Fruit fly (Drosophila melanogaster): ENCODE data around the gene pn.

pn gene

DNA sequence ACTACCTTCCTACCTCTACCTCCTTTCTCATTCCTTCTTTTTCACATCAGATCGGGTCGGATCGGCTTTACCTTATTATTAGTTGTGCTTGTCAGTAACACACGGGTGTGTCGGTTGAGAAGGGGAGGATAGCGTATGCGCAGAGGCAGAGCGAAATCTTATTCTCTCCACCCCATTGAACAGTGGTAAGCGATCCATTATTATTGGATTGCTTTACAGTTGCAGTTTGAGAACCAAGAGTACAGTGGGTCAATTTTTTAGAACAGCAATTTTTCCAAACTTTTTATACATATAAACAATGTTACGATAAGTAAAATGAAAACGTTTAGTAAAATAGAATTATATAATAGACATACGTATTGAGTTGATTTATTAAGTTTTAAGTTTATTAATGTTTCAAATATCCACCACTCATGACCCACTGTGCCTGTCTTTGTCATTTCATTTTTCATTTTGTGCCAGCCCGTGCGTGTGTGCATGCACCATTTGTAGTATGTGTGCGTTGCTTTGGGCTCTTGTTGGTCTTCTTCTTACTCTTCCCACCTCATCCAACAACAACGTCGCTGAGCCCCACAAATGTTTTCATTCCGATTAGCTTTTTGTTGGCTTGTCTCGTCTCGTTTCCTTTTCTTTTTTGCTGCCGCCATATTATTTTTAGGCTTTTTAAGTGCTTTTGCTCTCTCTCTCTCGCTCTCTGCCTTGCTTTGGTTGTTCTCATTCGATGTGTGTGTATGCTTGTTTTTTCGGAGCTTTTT lies 43.2 kb upstream of the pn start (continued):
- TF ChIP-seq Med (GFP tag): peak; percentile 98
- peak; percentile 73 for TF ChIP-seq p53 (GFP tag; optimal IDR thresholded peaks at IDR 0.05)
- 0 out of 2 replicates have a peak, but pooled peaks have one; percentile 5 for TF ChIP-seq amos (GFP tag; IDR thresholded peaks at IDR 0.05; ENCODE audit: partially characterized antibody)
- TF ChIP-seq Fer1 (GFP tag; optimal IDR thresholded peaks at IDR 0.05): peak; percentile 100
- peak; percentile 99 for TF ChIP-seq CG12219 (GFP tag; optimal IDR thresholded peaks at IDR 0.05)
- TF ChIP-seq dati (GFP tag; IDR thresholded peaks at IDR 0.05): peak; percentile 95
- TF ChIP-seq CG9797 (GFP tag; optimal IDR thresholded peaks at IDR 0.05): peak; percentile 17
- TF ChIP-seq CG30431 (GFP tag; optimal IDR thresholded peaks at IDR 0.05): peak; percentile 98
- TF ChIP-seq CG8089 (GFP tag; optimal IDR thresholded peaks at IDR 0.05): peak; percentile 79
- peak; percentile 99 for TF ChIP-seq CG14014 (GFP tag; IDR thresholded peaks at IDR 0.05)
- peak; percentile 96 for TF ChIP-seq Rx (GFP tag; IDR thresholded peaks at IDR 0.05)
- peak; percentile 79 for TF ChIP-seq bab2 (GFP tag; optimal IDR thresholded peaks at IDR 0.05)
- TF ChIP-seq CG4282 (GFP tag; optimal IDR thresholded peaks at IDR 0.05): peak; percentile 91
- TF ChIP-seq HLH4C (GFP tag; IDR thresholded peaks at IDR 0.05; ENCODE audit: partially characterized antibody): peak; percentile 69; the same call in 2 of the 3 replicates
- peak; percentile 97 for TF ChIP-seq CG31388 (GFP tag; optimal IDR thresholded peaks at IDR 0.05)
- TF ChIP-seq jumu (GFP tag; optimal IDR thresholded peaks at IDR 0.05): peak; percentile 92
- TF ChIP-seq CG9437 (GFP tag; optimal IDR thresholded peaks at IDR 0.05): peak; percentile 93
- peak; percentile 98 for TF ChIP-seq CG17328 (GFP tag; IDR thresholded peaks at IDR 0.05)
- TF ChIP-seq ham (GFP tag; IDR thresholded peaks at IDR 0.05): peak; percentile 94
- peak; percentile 79 for TF ChIP-seq CTCF (GFP tag; optimal IDR thresholded peaks at IDR 0.05)
- TF ChIP-seq lmd (GFP tag; IDR thresholded peaks at IDR 0.05): peak; percentile 99
- peak; percentile 99 for TF ChIP-seq CG1529 (GFP tag; optimal IDR thresholded peaks at IDR 0.05)
- TF ChIP-seq ewg (GFP tag; optimal IDR thresholded peaks at IDR 0.05): peak; percentile 96
- peak; percentile 80 for TF ChIP-seq pb (GFP tag; optimal IDR thresholded peaks at IDR 0.05)
- TF ChIP-seq Gug (GFP tag; IDR thresholded peaks at IDR 0.05): peak; percentile 97
- TF ChIP-seq CG7357 (GFP tag; IDR thresholded peaks at IDR 0.05): peak; percentile 96
- peak; percentile 80 for TF ChIP-seq CG10321 (GFP tag; IDR thresholded peaks at IDR 0.05)
- peak; percentile 99 for TF ChIP-seq Sox100B (GFP tag; optimal IDR thresholded peaks at IDR 0.05)
- peak; percentile 85 for TF ChIP-seq Antp (GFP tag; optimal IDR thresholded peaks at IDR 0.05)
- peak; percentile 59 for TF ChIP-seq sna (GFP tag; IDR thresholded peaks at IDR 0.05; ENCODE audit: partially characterized antibody)
- TF ChIP-seq CG5245 (GFP tag; optimal IDR thresholded peaks at IDR 0.05): peak; percentile 97
- peak; percentile 98 for TF ChIP-seq CG14441 (GFP tag; IDR thresholded peaks at IDR 0.05)
- peak; percentile 99 for TF ChIP-seq dysf (GFP tag; IDR thresholded peaks at IDR 0.05)
- TF ChIP-seq bcd (GFP tag; optimal IDR thresholded peaks at IDR 0.05): peak; percentile 99
- TF ChIP-seq tgo (GFP tag; IDR thresholded peaks at IDR 0.05): peak; percentile 99
- TF ChIP-seq ATbp (GFP tag; optimal IDR thresholded peaks at IDR 0.05): peak; percentile 98
- TF ChIP-seq Eip74EF (GFP tag; optimal IDR thresholded peaks at IDR 0.05): peak in 1 of 2 experiments; percentile 97
- TF ChIP-seq CG7271 (tag; optimal IDR thresholded peaks at IDR 0.05): peak; percentile 99
- TF ChIP-seq CG8765 (GFP tag; IDR thresholded peaks at IDR 0.05): peak; percentile 98
- peak; percentile 85 for TF ChIP-seq shn (GFP tag; optimal IDR thresholded peaks at IDR 0.05)
- peak; percentile 99 for TF ChIP-seq CG15601 (tag; optimal IDR thresholded peaks at IDR 0.05)
- TF ChIP-seq Dref (GFP tag; IDR thresholded peaks at IDR 0.05): peak; percentile 42
- peak; percentile 17 for TF ChIP-seq BEAF-32 (GFP tag; optimal IDR thresholded peaks at IDR 0.05)
- no peak for TF ChIP-seq pan (optimal IDR thresholded peaks at IDR 0.05)
- TF ChIP-seq pan (GFP tag; optimal IDR thresholded peaks at IDR 0.05 in 1 of 2, IDR thresholded peaks at IDR 0.05 in 1 of 2): peak in 1 of 2 experiments; percentile 99
- TF ChIP-seq CG12104 (GFP tag; optimal IDR thresholded peaks at IDR 0.05): peak; percentile 99
- peak; percentile 97 for TF ChIP-seq chm (GFP tag; IDR thresholded peaks at IDR 0.05)
- TF ChIP-seq klu (GFP tag; IDR thresholded peaks at IDR 0.05): peak; percentile 98
- TF ChIP-seq CG13287 (GFP tag; IDR thresholded peaks at IDR 0.05; ENCODE audit: partially characterized antibody): peak; percentile 70
- TF ChIP-seq gsb (GFP tag; IDR thresholded peaks at IDR 0.05): peak; percentile 98
